Fruit fly (Drosophila melanogaster) whole organism, wandering third instar larva: ENCODE measurements around the gene CG43813.

Experiments used
- CG32264 ChIP-seq: fragments of 200-800 bp; sonication (Bioruptor generic); optimal IDR thresholded peaks from 2 replicates; lab custom pipeline; 2016; ENCODE audit warnings: missing biosample characterization, missing genetic modification characterization
- CG9705 ChIP-seq: fragments of 200-800 bp; sonication (Bioruptor generic); optimal IDR thresholded peaks from 2 replicates; lab custom pipeline; 2018; ENCODE audit warnings: missing biosample characterization, mild to moderate bottlenecking, missing genetic modification characterization
- Hr78 ChIP-seq: fragments of >200 bp; optimal IDR thresholded peaks from 2 replicates; lab custom pipeline; 2017; ENCODE audit warnings: missing biosample characterization, missing genetic modification characterization
- Myc ChIP-seq: fragments of >200 bp; optimal IDR thresholded peaks from 2 replicates; lab custom pipeline; 2017
- OdsH ChIP-seq: fragments of 200-800 bp; sonication (Bioruptor generic); optimal IDR thresholded peaks from 2 replicates; lab custom pipeline; 2016; ENCODE audit warnings: missing biosample characterization, mild to moderate bottlenecking, missing genetic modification characterization
- Vsx2 ChIP-seq: fragments of 200-300, 225-300 bp; sonication (Bioruptor generic); optimal IDR thresholded peaks from 2 replicates; lab custom pipeline; 2018; ENCODE audit warnings: missing biosample characterization, missing genetic modification characterization; ENCODE audit not compliant: partially characterized antibody
- br ChIP-seq: fragments of 200-800 bp; sonication (Bioruptor generic); optimal IDR thresholded peaks from 2 replicates; lab custom pipeline; 2016; ENCODE audit warnings: missing biosample characterization, missing genetic modification characterization
- brk ChIP-seq: fragments of 200-800 bp; sonication (Bioruptor generic); optimal IDR thresholded peaks from 2 replicates; lab custom pipeline; 2016; ENCODE audit warnings: missing biosample characterization, mild to moderate bottlenecking, missing genetic modification characterization
- dl ChIP-seq, 2 experiments: fragments of 175-275, 200-275 bp in 1 of 2; fragments of 200-275 bp in 1 of 2; sonication (Bioruptor generic); optimal IDR thresholded peaks; lab custom pipeline; 2018; ENCODE audit warnings: mild to moderate bottlenecking in 2 of 2, missing biosample characterization in 2 of 2, missing genetic modification characterization in 2 of 2, moderate library complexity in 2 of 2; ENCODE audit not compliant: partially characterized antibody in 2 of 2, insufficient read depth in 1 of 2
- dmrt93B ChIP-seq: fragments of 200-800 bp; sonication (Bioruptor generic); optimal IDR thresholded peaks from 2 replicates; lab custom pipeline; 2018; ENCODE audit warnings: missing biosample characterization, mild to moderate bottlenecking, missing genetic modification characterization
- h ChIP-seq: fragments of 200-800 bp; sonication (Bioruptor generic); optimal IDR thresholded peaks from 3 replicates; lab custom pipeline; 2016; ENCODE audit warnings: missing biosample characterization, mild to moderate bottlenecking, missing genetic modification characterization
- psq ChIP-seq: fragments of 200-800 bp; sonication (Bioruptor generic); optimal IDR thresholded peaks from 3 replicates; lab custom pipeline; 2017; ENCODE audit warnings: missing biosample characterization, mild to moderate bottlenecking, missing genetic modification characterization, moderate library complexity

- TF ChIP-seq CG9705 (GFP tag; lab: Kevin White, UChicago) (no peak), h (GFP tag; lab: Kevin White, UChicago) (no peak), CG32264 (no peak), Vsx2 (GFP tag; lab: Kevin White, UChicago) (no peak), brk (GFP tag; lab: Kevin White, UChicago) (no peak), OdsH (no peak), dl (GFP tag; optimal IDR thresholded peaks at IDR 0.05; lab: Kevin White, UChicago; ENCODE audit: insufficient read depth in 1 of 2, partially characterized antibody in 2 of 2) (no peak), br (no peak), Hr78 (no peak), dmrt93B (GFP tag; lab: Kevin White, UChicago) (no peak), psq (GFP tag; lab: Kevin White, UChicago) (no peak), Myc (no peak)
Observed at dm6 chr2L:12392406-12392805, 48.3 kb upstream of the CG43813 start.
